Fruit fly (Drosophila melanogaster) whole organism, wandering third instar larva: ENCODE measurements around the gene CheA29a.

ENCODE experiments used
- Abd-B ChIP-seq: fragments of >200 bp; optimal IDR thresholded peaks from 2 replicates; lab custom pipeline; 2017; ENCODE audit warnings: missing biosample characterization, missing genetic modification characterization
- CG32264 ChIP-seq: fragments of 200-800 bp; sonication (Bioruptor generic); optimal IDR thresholded peaks from 2 replicates; lab custom pipeline; 2016; ENCODE audit warnings: missing biosample characterization, missing genetic modification characterization
- CG9705 ChIP-seq: fragments of 200-800 bp; sonication (Bioruptor generic); optimal IDR thresholded peaks from 2 replicates; lab custom pipeline; 2018; ENCODE audit warnings: missing biosample characterization, mild to moderate bottlenecking, missing genetic modification characterization
- CrebA ChIP-seq: fragments of 200-800 bp; sonication (Bioruptor generic); optimal IDR thresholded peaks from 2 replicates; lab custom pipeline; 2016; ENCODE audit warnings: missing biosample characterization, mild to moderate bottlenecking, missing genetic modification characterization, borderline replicate concordance
- Dfd ChIP-seq: fragments of >200 bp; optimal IDR thresholded peaks from 2 replicates; lab custom pipeline; 2017; ENCODE audit warnings: missing biosample characterization, missing genetic modification characterization
- Dif ChIP-seq: fragments of 200-275, 200-300 bp; sonication (Bioruptor generic); optimal IDR thresholded peaks from 2 replicates; lab custom pipeline; 2018; ENCODE audit warnings: missing biosample characterization, missing genetic modification characterization; ENCODE audit not compliant: partially characterized antibody
- GATAd ChIP-seq: sonication (Bioruptor generic); optimal IDR thresholded peaks from 2 replicates; lab custom pipeline; 2016; ENCODE audit warnings: missing biosample characterization, missing genetic modification characterization
- HLH106 ChIP-seq: fragments of 200-800 bp; optimal IDR thresholded peaks from 3 replicates; lab custom pipeline; 2019; ENCODE audit warnings: missing biosample characterization, mild to moderate bottlenecking, missing genetic modification characterization, moderate library complexity
- Hnf4 ChIP-seq: fragments of 200-800 bp; sonication (Bioruptor generic); optimal IDR thresholded peaks from 2 replicates; lab custom pipeline; 2016; ENCODE audit warnings: missing biosample characterization, mild to moderate bottlenecking, missing genetic modification characterization
- Hr78 ChIP-seq: fragments of >200 bp; optimal IDR thresholded peaks from 2 replicates; lab custom pipeline; 2017; ENCODE audit warnings: missing biosample characterization, missing genetic modification characterization
- Hr83 ChIP-seq: fragments of 200-300 bp; sonication (Bioruptor generic); optimal IDR thresholded peaks from 2 replicates; lab custom pipeline; 2016; ENCODE audit warnings: missing biosample characterization, mild to moderate bottlenecking, missing genetic modification characterization, moderate library complexity; ENCODE audit not compliant: poor library complexity, severe bottlenecking
- Jra ChIP-seq: sonication (Bioruptor generic); optimal IDR thresholded peaks from 2 replicates; lab custom pipeline; 2016; ENCODE audit warnings: missing biosample characterization, missing genetic modification characterization
- Mio ChIP-seq: sonication (Bioruptor generic); optimal IDR thresholded peaks from 2 replicates; lab custom pipeline; 2016; ENCODE audit warnings: missing biosample characterization, missing genetic modification characterization
- Myc ChIP-seq: fragments of >200 bp; optimal IDR thresholded peaks from 2 replicates; lab custom pipeline; 2017
- N ChIP-seq: fragments of >200 bp; optimal IDR thresholded peaks from 2 replicates; lab custom pipeline; 2018; ENCODE audit warnings: missing biosample characterization, missing external identifiers, missing genetic modification characterization
- OdsH ChIP-seq: fragments of 200-800 bp; sonication (Bioruptor generic); optimal IDR thresholded peaks from 2 replicates; lab custom pipeline; 2016; ENCODE audit warnings: missing biosample characterization, mild to moderate bottlenecking, missing genetic modification characterization
- Rel ChIP-seq, 2 experiments: fragments of 200-800 bp; sonication (Bioruptor generic) in 1 of 2; optimal IDR thresholded peaks; 2 replicates in 1 of 2; 3 replicates in 1 of 2; lab custom pipeline; 2016 to 2019; ENCODE audit warnings: mild to moderate bottlenecking in 2 of 2, missing biosample characterization in 2 of 2, missing genetic modification characterization in 2 of 2, moderate library complexity in 1 of 2
- Sp1 ChIP-seq: fragments of 200-800 bp; sonication (Bioruptor generic); optimal IDR thresholded peaks from 3 replicates; lab custom pipeline; 2019; ENCODE audit warnings: missing biosample characterization, mild to moderate bottlenecking, missing genetic modification characterization, moderate library complexity
- Vsx2 ChIP-seq: fragments of 200-300, 225-300 bp; sonication (Bioruptor generic); optimal IDR thresholded peaks from 2 replicates; lab custom pipeline; 2018; ENCODE audit warnings: missing biosample characterization, missing genetic modification characterization; ENCODE audit not compliant: partially characterized antibody
- br ChIP-seq: fragments of 200-800 bp; sonication (Bioruptor generic); optimal IDR thresholded peaks from 2 replicates; lab custom pipeline; 2016; ENCODE audit warnings: missing biosample characterization, missing genetic modification characterization
- brk ChIP-seq: fragments of 200-800 bp; sonication (Bioruptor generic); optimal IDR thresholded peaks from 2 replicates; lab custom pipeline; 2016; ENCODE audit warnings: missing biosample characterization, mild to moderate bottlenecking, missing genetic modification characterization
- dl ChIP-seq, 2 experiments: fragments of 175-275, 200-275 bp in 1 of 2; fragments of 200-275 bp in 1 of 2; sonication (Bioruptor generic); optimal IDR thresholded peaks; lab custom pipeline; 2018; ENCODE audit warnings: mild to moderate bottlenecking in 2 of 2, missing biosample characterization in 2 of 2, missing genetic modification characterization in 2 of 2, moderate library complexity in 2 of 2; ENCODE audit not compliant: partially characterized antibody in 2 of 2, insufficient read depth in 1 of 2
- dmrt93B ChIP-seq: fragments of 200-800 bp; sonication (Bioruptor generic); optimal IDR thresholded peaks from 2 replicates; lab custom pipeline; 2018; ENCODE audit warnings: missing biosample characterization, mild to moderate bottlenecking, missing genetic modification characterization
- dsf ChIP-seq: sonication (Bioruptor generic); optimal IDR thresholded peaks from 2 replicates; lab custom pipeline; 2016; ENCODE audit warnings: missing biosample characterization, missing genetic modification characterization, borderline replicate concordance
- ey ChIP-seq: fragments of 200-800 bp; sonication (Bioruptor generic); optimal IDR thresholded peaks from 2 replicates; lab custom pipeline; 2016; ENCODE audit warnings: missing biosample characterization, missing genetic modification characterization
- foxo ChIP-seq, 2 experiments: fragments of 200-800 bp; sonication (Bioruptor generic); optimal IDR thresholded peaks; 2 replicates in 1 of 2; 3 replicates in 1 of 2; lab custom pipeline; 2016 to 2017; ENCODE audit warnings: missing biosample characterization in 2 of 2, missing genetic modification characterization in 2 of 2
- fru ChIP-seq: fragments of 200-800 bp; sonication (Bioruptor generic); optimal IDR thresholded peaks from 3 replicates; lab custom pipeline; 2016; ENCODE audit warnings: missing biosample characterization, mild to moderate bottlenecking, missing genetic modification characterization
- h ChIP-seq: fragments of 200-800 bp; sonication (Bioruptor generic); optimal IDR thresholded peaks from 3 replicates; lab custom pipeline; 2016; ENCODE audit warnings: missing biosample characterization, mild to moderate bottlenecking, missing genetic modification characterization
- jim ChIP-seq: fragments of 175-275, 200-325 bp; sonication (Bioruptor generic); optimal IDR thresholded peaks from 2 replicates; lab custom pipeline; 2016; ENCODE audit warnings: missing biosample characterization, mild to moderate bottlenecking, missing genetic modification characterization
- lola ChIP-seq: fragments of >200 bp; optimal IDR thresholded peaks from 2 replicates; lab custom pipeline; 2017; ENCODE audit warnings: missing biosample characterization, missing genetic modification characterization
- pan ChIP-seq: fragments of >200 bp; optimal IDR thresholded peaks from 2 replicates; lab custom pipeline; 2017
- psq ChIP-seq: fragments of 200-800 bp; sonication (Bioruptor generic); optimal IDR thresholded peaks from 3 replicates; lab custom pipeline; 2017; ENCODE audit warnings: missing biosample characterization, mild to moderate bottlenecking, missing genetic modification characterization, moderate library complexity
- rgr ChIP-seq: fragments of 200-800 bp; sonication (Bioruptor generic); optimal IDR thresholded peaks from 3 replicates; lab custom pipeline; 2016; ENCODE audit warnings: missing biosample characterization, mild to moderate bottlenecking, missing genetic modification characterization
- sage ChIP-seq: fragments of 200-800 bp; sonication (Bioruptor generic); optimal IDR thresholded peaks from 2 replicates; lab custom pipeline; 2016; ENCODE audit warnings: missing biosample characterization, mild to moderate bottlenecking, missing genetic modification characterization
- sv ChIP-seq: fragments of 200-800 bp; sonication (Bioruptor generic); optimal IDR thresholded peaks from 3 replicates; lab custom pipeline; 2016; ENCODE audit warnings: missing biosample characterization, missing genetic modification characterization
- tai ChIP-seq: sonication (Bioruptor generic); optimal IDR thresholded peaks from 2 replicates; lab custom pipeline; 2016; ENCODE audit warnings: missing biosample characterization, missing genetic modification characterization
- usp ChIP-seq: fragments of >200 bp; optimal IDR thresholded peaks from 2 replicates; lab custom pipeline; 2017; ENCODE audit warnings: missing biosample characterization, missing genetic modification characterization
- woc ChIP-seq: sonication (Bioruptor generic); optimal IDR thresholded peaks from 2 replicates; lab custom pipeline; 2016; ENCODE audit warnings: missing biosample characterization, mild to moderate bottlenecking, missing genetic modification characterization

Gene CheA29a

dm6 chr2L:8514748-8515147, 37.6 kb downstream of the CheA29a start, which contains the start of the genes CG13097 and PIG-U:
CG13097 (minus strand) TSS chr2L:8514868.
PIG-U (plus strand) TSS chr2L:8515096.
- TF ChIP-seq h (GFP tag; lab: Kevin White, UChicago): peak; percentile 93
- TF ChIP-seq foxo (GFP tag; optimal IDR thresholded peaks at IDR 0.05; lab: Kevin White, UChicago): peak; percentile 65 to 93
- peak; percentile 93 for TF ChIP-seq Hnf4
- TF ChIP-seq dl (GFP tag; optimal IDR thresholded peaks at IDR 0.05; lab: Kevin White, UChicago; ENCODE audit: insufficient read depth in 1 of 2, partially characterized antibody in 2 of 2): no peak
- peak; percentile 20 for TF ChIP-seq Mio (GFP tag; lab: Kevin White, UChicago)
- TF ChIP-seq N: no peak
- TF ChIP-seq Dif (GFP tag; lab: Kevin White, UChicago): no peak
- TF ChIP-seq CG32264 (GFP tag; lab: Kevin White, UChicago): peak; percentile 66
- TF ChIP-seq CrebA (GFP tag; lab: Kevin White, UChicago): no peak
- peak; percentile 78 for TF ChIP-seq sv
- TF ChIP-seq Hr83: peak; percentile 94
- TF ChIP-seq woc (GFP tag; lab: Kevin White, UChicago): no peak
- TF ChIP-seq HLH106 (tag; lab: Kevin White, UChicago): peak; percentile 88
- peak; percentile 89 for TF ChIP-seq ey (GFP tag; lab: Kevin White, UChicago)
- no peak for TF ChIP-seq Myc (lab: Kevin White, UChicago)
- no peak for TF ChIP-seq Abd-B (GFP tag; lab: Kevin White, UChicago)
- peak; percentile 90 for TF ChIP-seq Jra
- no peak for TF ChIP-seq Sp1 (GFP tag; lab: Kevin White, UChicago)
- no peak for TF ChIP-seq tai (GFP tag; lab: Kevin White, UChicago)
- TF ChIP-seq OdsH (GFP tag; lab: Kevin White, UChicago): peak; percentile 85
- no peak for TF ChIP-seq Hr78 (GFP tag; lab: Kevin White, UChicago)
- peak; percentile 79 for TF ChIP-seq CG9705 (GFP tag; lab: Kevin White, UChicago)
- no peak for TF ChIP-seq jim
- no peak for TF ChIP-seq dmrt93B
- peak; percentile 2 for TF ChIP-seq Rel (GFP tag; optimal IDR thresholded peaks at IDR 0.05; lab: Kevin White, UChicago)
- TF ChIP-seq Rel (tag; optimal IDR thresholded peaks at IDR 0.05; lab: Kevin White, UChicago): peak; percentile 62
- TF ChIP-seq Vsx2 (GFP tag; lab: Kevin White, UChicago): no peak
- no peak for TF ChIP-seq lola (GFP tag; lab: Kevin White, UChicago)
- peak; percentile 62 for TF ChIP-seq GATAd (GFP tag; lab: Kevin White, UChicago)
- TF ChIP-seq fru (GFP tag; lab: Kevin White, UChicago): peak; percentile 86
- TF ChIP-seq psq (GFP tag; lab: Kevin White, UChicago): peak; percentile 80
- TF ChIP-seq usp: no peak
- no peak for TF ChIP-seq sage (GFP tag; lab: Kevin White, UChicago)
- TF ChIP-seq br: peak; percentile 89
- TF ChIP-seq Dfd (GFP tag; lab: Kevin White, UChicago): no peak
- TF ChIP-seq dsf (GFP tag; lab: Kevin White, UChicago): peak; percentile 88
- TF ChIP-seq brk (GFP tag; lab: Kevin White, UChicago): no peak
- TF ChIP-seq rgr (GFP tag; lab: Kevin White, UChicago): no peak
- TF ChIP-seq pan: no peak

dm6 chr2L:8517256-8517694, 40.1 kb downstream of the CheA29a start, which contains the start of the genes mRpL51 and Uba4:
mRpL51 (minus strand) TSS chr2L:8517380.
Uba4 (plus strand) TSS chr2L:8517411.
- TF ChIP-seq fru (GFP tag; lab: Kevin White, UChicago) (no peak), Hnf4 (peak; percentile 81), CG32264 (GFP tag; lab: Kevin White, UChicago) (peak; percentile 52), psq (GFP tag; lab: Kevin White, UChicago) (peak; percentile 46), foxo (GFP tag; optimal IDR thresholded peaks at IDR 0.05; lab: Kevin White, UChicago) (peak; percentile 43 to 53), Jra (peak; percentile 72), Hr78 (GFP tag; lab: Kevin White, UChicago) (no peak), sv (peak; percentile 38), brk (GFP tag; lab: Kevin White, UChicago) (no peak), HLH106 (tag; lab: Kevin White, UChicago) (peak; percentile 36), br (peak; percentile 56), Dfd (GFP tag; lab: Kevin White, UChicago) (no peak), Myc (lab: Kevin White, UChicago) (no peak), woc (GFP tag; lab: Kevin White, UChicago) (no peak), h (GFP tag; lab: Kevin White, UChicago) (peak; percentile 79), GATAd (GFP tag; lab: Kevin White, UChicago) (no peak), ey (GFP tag; lab: Kevin White, UChicago) (peak; percentile 53), rgr (GFP tag; lab: Kevin White, UChicago) (peak; percentile 75), dsf (GFP tag; lab: Kevin White, UChicago) (peak; percentile 12), CrebA (GFP tag; lab: Kevin White, UChicago) (no peak), usp (no peak), N (no peak), Hr83 (peak; percentile 42), tai (GFP tag; lab: Kevin White, UChicago) (no peak), OdsH (GFP tag; lab: Kevin White, UChicago) (peak; percentile 64), Vsx2 (GFP tag; lab: Kevin White, UChicago) (peak; percentile 98), pan (no peak), Sp1 (GFP tag; lab: Kevin White, UChicago) (peak; percentile 46), Mio (GFP tag; lab: Kevin White, UChicago) (no peak)
- TF ChIP-seq, all 38 proteins: peak for 16
